Fruit fly (Drosophila melanogaster): ENCODE results near the gene eIF4G1.
A peak's percentile ranks its signal among the peaks of the same experiment; 100 is the strongest.

Gene eIF4G1

dm6 chr4:904667-905066 lies 25.8 kb downstream of the eIF4G1 start (continued):
- no peak for TF ChIP-seq bbx (GFP tag; IDR thresholded peaks at IDR 0.05; ENCODE audit: partially characterized antibody)
- no peak for TF ChIP-seq CG11504 (tag; optimal IDR thresholded peaks at IDR 0.05)
- no peak for TF ChIP-seq CG7839 (tag; optimal IDR thresholded peaks at IDR 0.05)
- TF ChIP-seq CG11085 (GFP tag; IDR thresholded peaks at IDR 0.05), result no peak
- no peak for TF ChIP-seq mirr (GFP tag; optimal IDR thresholded peaks at IDR 0.05)
- peak; percentile 39 for TF ChIP-seq pzg (GFP tag; optimal IDR thresholded peaks at IDR 0.05)
- no peak for TF ChIP-seq CG7987 (GFP tag; optimal IDR thresholded peaks at IDR 0.05)
- no peak for TF ChIP-seq trem (tag; optimal IDR thresholded peaks at IDR 0.05)
- no peak for TF ChIP-seq CG42726 (GFP tag; IDR thresholded peaks at IDR 0.05; ENCODE audit: partially characterized antibody)
- no peak for TF ChIP-seq CG6683 (GFP tag; optimal IDR thresholded peaks at IDR 0.05)
- TF ChIP-seq CG13287 (GFP tag; IDR thresholded peaks at IDR 0.05; ENCODE audit: partially characterized antibody), result no peak
- TF ChIP-seq jigr1 (GFP tag; IDR thresholded peaks at IDR 0.05), result no peak
- TF ChIP-seq corto (GFP tag; optimal IDR thresholded peaks at IDR 0.05), result no peak
- TF ChIP-seq CG7786 (GFP tag; optimal IDR thresholded peaks at IDR 0.05), result no peak
- no peak for TF ChIP-seq CG5953 (GFP tag; IDR thresholded peaks at IDR 0.05)
- TF ChIP-seq CG31388 (GFP tag; optimal IDR thresholded peaks at IDR 0.05), result no peak
- no peak for TF ChIP-seq CG14014 (GFP tag; IDR thresholded peaks at IDR 0.05)
- TF ChIP-seq wek (GFP tag; optimal IDR thresholded peaks at IDR 0.05), result no peak
- TF ChIP-seq BEAF-32 (GFP tag; optimal IDR thresholded peaks at IDR 0.05), result peak; percentile 61
- peak; percentile 29; the same call in 1 of the 2 replicates for TF ChIP-seq amos (GFP tag; IDR thresholded peaks at IDR 0.05; ENCODE audit: partially characterized antibody)
- TF ChIP-seq kah (GFP tag; optimal IDR thresholded peaks at IDR 0.05), result no peak
- no peak for TF ChIP-seq Atf6 (GFP tag; IDR thresholded peaks at IDR 0.05)
- no peak for TF ChIP-seq CG6689 (GFP tag; IDR thresholded peaks at IDR 0.05)
- TF ChIP-seq CoRest (tag; optimal IDR thresholded peaks at IDR 0.05), result no peak
- peak; percentile 96 for TF ChIP-seq CG15514 (GFP tag; optimal IDR thresholded peaks at IDR 0.05)
- TF ChIP-seq pum (GFP tag; optimal IDR thresholded peaks at IDR 0.05), result no peak
- peak; percentile 94 for TF ChIP-seq CG1024 (GFP tag; IDR thresholded peaks at IDR 0.05)
- peak; percentile 10 for TF ChIP-seq gfzf (GFP tag; optimal IDR thresholded peaks at IDR 0.05)
- no peak for TF ChIP-seq dimm (GFP tag; IDR thresholded peaks at IDR 0.05)
- no peak for TF ChIP-seq sr (GFP tag; IDR thresholded peaks at IDR 0.05)
- TF ChIP-seq sob (GFP tag; IDR thresholded peaks at IDR 0.05), result no peak
- TF ChIP-seq Dek (tag; optimal IDR thresholded peaks at IDR 0.05), result no peak
- no peak for TF ChIP-seq CG7556 (GFP tag; optimal IDR thresholded peaks at IDR 0.05)
- peak; percentile 19 for TF ChIP-seq CG2116 (GFP tag; optimal IDR thresholded peaks at IDR 0.05)
- no peak for TF ChIP-seq CG13424 (tag; optimal IDR thresholded peaks at IDR 0.05)
- peak; percentile 73 for TF ChIP-seq pfk (GFP tag; optimal IDR thresholded peaks at IDR 0.05)
- no peak for TF ChIP-seq CG1832 (GFP tag; optimal IDR thresholded peaks at IDR 0.05)
- no peak for TF ChIP-seq CG10979 (tag; optimal IDR thresholded peaks at IDR 0.05)
- no peak for TF ChIP-seq Drgx (GFP tag; IDR thresholded peaks at IDR 0.05)
- no peak for TF ChIP-seq CG17829 (tag; optimal IDR thresholded peaks at IDR 0.05)
- no peak for TF ChIP-seq ase (GFP tag; IDR thresholded peaks at IDR 0.05)
- peak; percentile 85 for TF ChIP-seq CG7357 (GFP tag; IDR thresholded peaks at IDR 0.05)

dm6 chr4:896134-896533 lies 34.4 kb downstream of the eIF4G1 start:
- TF ChIP-seq ci (GFP tag; IDR thresholded peaks at IDR 0.05) (no peak), Elba2 (GFP tag; optimal IDR thresholded peaks at IDR 0.05) (peak; percentile 92)
